Worm (Caenorhabditis elegans) whole organism, young adult: ENCODE data around the gene tag-77.

Experiments
- F55B11.4 ChIP-seq: sonication (generic microtip); optimal IDR thresholded peaks from 2 replicates; lab custom pipeline; 2016; ENCODE audit warnings: missing compliant biosample characterization, missing genetic modification characterization, borderline replicate concordance; ENCODE audit not compliant: insufficient read depth
- T26A5.8 ChIP-seq: sonication (generic microtip); optimal IDR thresholded peaks from 2 replicates; lab custom pipeline; 2016; ENCODE audit warnings: missing genetic modification characterization, missing compliant biosample characterization

- TF ChIP-seq F55B11.4 (tag; lab: Kevin White, UChicago) (no peak), T26A5.8 (no peak)
Observed at ce11 chrIV:8512679-8513078, 2.3 kb upstream of the tag-77 start, which contains the start of gene C09G4.4.
